Worm (Caenorhabditis elegans): ENCODE measurements around the gene irg-8.
A peak's percentile ranks its signal among the peaks of the same experiment; 100 is the strongest.

irg-8 gene

ce11 chrV:380186-380585, 37.3 kb downstream of the irg-8 start, which contains the start of gene mltn-8:
Gene mltn-8 (minus strand): TSS chrV:380286.
- TF ChIP-seq pqm-1 (tag; optimal IDR thresholded peaks at IDR 0.05) (no peak), unc-30 (tag; optimal IDR thresholded peaks at IDR 0.05) (no peak), egl-13 (tag; optimal IDR thresholded peaks at IDR 0.05) (no peak), efl-1 (optimal IDR thresholded peaks at IDR 0.05) (no peak), efl-1 (GFP tag; optimal IDR thresholded peaks at IDR 0.05 in 1 of 2) (no peak), dpl-1 (GFP tag; optimal IDR thresholded peaks at IDR 0.05) (no peak), ceh-8 (GFP tag; optimal IDR thresholded peaks at IDR 0.05) (no peak), nhr-11 (tag; optimal IDR thresholded peaks at IDR 0.05) (no peak), lin-39 (tag; optimal IDR thresholded peaks at IDR 0.05) (no peak), dsc-1 (tag; optimal IDR thresholded peaks at IDR 0.05) (no peak), ztf-11 (tag; optimal IDR thresholded peaks at IDR 0.05) (no peak), fos-1 (tag; optimal IDR thresholded peaks at IDR 0.05) (no peak), xbp-1 (tag; optimal IDR thresholded peaks at IDR 0.05) (no peak), hlh-4 (tag; optimal IDR thresholded peaks at IDR 0.05) (no peak), lin-15B (tag; optimal IDR thresholded peaks at IDR 0.05) (no peak), unc-130 (tag; optimal IDR thresholded peaks at IDR 0.05) (no peak), nhr-85 (tag) (no peak), zag-1 (tag; optimal IDR thresholded peaks at IDR 0.05) (no peak), jun-1 (tag; optimal IDR thresholded peaks at IDR 0.05) (no peak)

- no peak for TF ChIP-seq C34B4.2 (tag; optimal IDR thresholded peaks at IDR 0.05)
- peak; percentile 34 for TF ChIP-seq blmp-1 (tag; optimal IDR thresholded peaks at IDR 0.05)
- no peak for TF ChIP-seq swsn-7 (tag; optimal IDR thresholded peaks at IDR 0.05)
- TF ChIP-seq nhr-85 (tag) = peak; percentile 44
- TF ChIP-seq nhr-20 (tag; optimal IDR thresholded peaks at IDR 0.05) = peak; percentile 15
- TF ChIP-seq tbx-2 (tag; optimal IDR thresholded peaks at IDR 0.05) = no peak
Measured at ce11 chrV:378231-378630, 39.3 kb downstream of the irg-8 start.

ce11 chrV:376790-377189, 40.7 kb downstream of the irg-8 start:
- no peak for TF ChIP-seq jun-1 (tag; optimal IDR thresholded peaks at IDR 0.05)
- TF ChIP-seq pax-3 (tag; optimal IDR thresholded peaks at IDR 0.05) = no peak
- TF ChIP-seq elt-2 (tag; optimal IDR thresholded peaks at IDR 0.05) = no peak
- no peak for TF ChIP-seq vab-15 (tag; optimal IDR thresholded peaks at IDR 0.05)
- no peak for TF ChIP-seq C04F5.9 (tag; optimal IDR thresholded peaks at IDR 0.05)
- TF ChIP-seq nhr-85 (tag) = no peak
- TF ChIP-seq efl-1 (optimal IDR thresholded peaks at IDR 0.05) = no peak
- TF ChIP-seq efl-1 (GFP tag; optimal IDR thresholded peaks at IDR 0.05 in 1 of 2) = peak in 1 of 2 experiments; percentile 35
- no peak for TF ChIP-seq rnt-1 (tag; optimal IDR thresholded peaks at IDR 0.05)

- TF ChIP-seq hpl-2 (GFP tag; optimal IDR thresholded peaks at IDR 0.05) = no peak
- no peak for TF ChIP-seq lin-13 (GFP tag; optimal IDR thresholded peaks at IDR 0.05)
- TF ChIP-seq nhr-84 (tag; optimal IDR thresholded peaks at IDR 0.05) = no peak
- no peak for TF ChIP-seq ets-5 (GFP tag; IDR thresholded peaks at IDR 0.05)
- no peak for TF ChIP-seq nhr-20 (tag; optimal IDR thresholded peaks at IDR 0.05)
- TF ChIP-seq pqm-1 (tag; optimal IDR thresholded peaks at IDR 0.05) = no peak
- no peak for TF ChIP-seq xbp-1 (tag; optimal IDR thresholded peaks at IDR 0.05)
- no peak for TF ChIP-seq tlp-1 (tag; optimal IDR thresholded peaks at IDR 0.05)
- no peak for TF ChIP-seq nhr-71 (tag; optimal IDR thresholded peaks at IDR 0.05)
- no peak for TF ChIP-seq nhr-90 (tag; optimal IDR thresholded peaks at IDR 0.05; ENCODE audit: poor library complexity)
- no peak for TF ChIP-seq ceh-90 (tag; optimal IDR thresholded peaks at IDR 0.05)
- TF ChIP-seq hlh-17 (GFP tag; optimal IDR thresholded peaks at IDR 0.05; ENCODE audit: borderline replicate concordance) = no peak
- TF ChIP-seq nhr-28 (tag; optimal IDR thresholded peaks at IDR 0.05) = no peak
- TF ChIP-seq unc-62 (GFP tag; optimal IDR thresholded peaks at IDR 0.05) = no peak
- TF ChIP-seq skn-1 (tag; optimal IDR thresholded peaks at IDR 0.05) = no peak
- TF ChIP-seq nhr-237 (tag; optimal IDR thresholded peaks at IDR 0.05) = no peak
- no peak for TF ChIP-seq Y116A8C.19 (tag; optimal IDR thresholded peaks at IDR 0.05; ENCODE audit: borderline replicate concordance)
Measured at ce11 chrV:373192-373591, 44.3 kb downstream of the irg-8 start.

Data from whole organism, L1 larva.